Worm (Caenorhabditis elegans) whole organism, L3 larva: ENCODE measurements around the gene ncr-2.

Experiments
- R02D3.7 ChIP-seq: fragments of 150-350 bp; optimal IDR thresholded peaks from 2 replicates; lab custom pipeline; 2014; ENCODE audit warnings: missing biosample characterization, missing genetic modification characterization
- ZK546.5 ChIP-seq: sonication (generic microtip); optimal IDR thresholded peaks from 2 replicates; lab custom pipeline; 2017; ENCODE audit warnings: missing biosample characterization, missing genetic modification characterization
- aly-2 ChIP-seq: fragments of 150-350 bp; optimal IDR thresholded peaks from 2 replicates; lab custom pipeline; 2014; ENCODE audit warnings: missing biosample characterization, missing genetic modification characterization
- ama-1 ChIP-seq: fragments of 150-350 bp; optimal IDR thresholded peaks from 2 replicates; lab custom pipeline; 2018
- ceh-9 ChIP-seq: sonication (generic microtip); optimal IDR thresholded peaks from 2 replicates; lab custom pipeline; 2018; ENCODE audit warnings: missing biosample characterization, missing genetic modification characterization
- daf-12 ChIP-seq: fragments of 150-350 bp; optimal IDR thresholded peaks from 2 replicates; lab custom pipeline; 2014; ENCODE audit warnings: missing biosample characterization, missing genetic modification reagents, missing genetic modification characterization
- elt-1 ChIP-seq: fragments of 150-350 bp; optimal IDR thresholded peaks from 2 replicates; lab custom pipeline; 2014; ENCODE audit warnings: missing biosample characterization, missing genetic modification characterization
- elt-2 ChIP-seq: sonication (generic microtip); optimal IDR thresholded peaks from 2 replicates; lab custom pipeline; 2016; ENCODE audit warnings: missing genetic modification reagents, mild to moderate bottlenecking, missing genetic modification characterization, missing compliant biosample characterization
- fkh-10 ChIP-seq: sonication (generic microtip); optimal IDR thresholded peaks from 2 replicates; lab custom pipeline; 2017; ENCODE audit warnings: missing biosample characterization, missing genetic modification reagents, missing genetic modification characterization
- fkh-2 ChIP-seq: fragments of 150-350 bp; optimal IDR thresholded peaks from 2 replicates; lab custom pipeline; 2014; ENCODE audit warnings: missing biosample characterization, missing genetic modification reagents, missing genetic modification characterization
- hmg-11 ChIP-seq: sonication (generic microtip); optimal IDR thresholded peaks from 2 replicates; lab custom pipeline; 2016; ENCODE audit warnings: missing genetic modification characterization, missing compliant biosample characterization
- jun-1 ChIP-seq: fragments of 150-350 bp; optimal IDR thresholded peaks from 2 replicates; lab custom pipeline; 2014; ENCODE audit warnings: missing biosample characterization, missing genetic modification reagents, missing genetic modification characterization
- lin-15B ChIP-seq: fragments of 150-350 bp; optimal IDR thresholded peaks from 2 replicates; lab custom pipeline; 2014; ENCODE audit warnings: missing biosample characterization, missing genetic modification characterization
- lin-39 ChIP-seq: fragments of 150-350 bp; optimal IDR thresholded peaks from 2 replicates; lab custom pipeline; 2018; ENCODE audit warnings: missing biosample characterization, missing genetic modification reagents, missing genetic modification characterization
- lsy-12 ChIP-seq: sonication (generic microtip); optimal IDR thresholded peaks from 2 replicates; lab custom pipeline; 2016; ENCODE audit warnings: mild to moderate bottlenecking, missing genetic modification characterization, missing compliant biosample characterization
- mdl-1 ChIP-seq: fragments of 150-350 bp; optimal IDR thresholded peaks from 2 replicates; lab custom pipeline; 2014; ENCODE audit warnings: missing biosample characterization, missing genetic modification characterization
- mml-1 ChIP-seq: fragments of 150-350 bp; sonication (generic microtip); optimal IDR thresholded peaks from 3 replicates; lab custom pipeline; 2014; ENCODE audit warnings: missing biosample characterization, missing genetic modification characterization
- nfya-1 ChIP-seq: sonication (generic microtip); optimal IDR thresholded peaks from 2 replicates; lab custom pipeline; 2017; ENCODE audit warnings: missing genetic modification characterization, mild to moderate bottlenecking, missing compliant biosample characterization, antibody characterized with exemption, moderate library complexity; ENCODE audit not compliant: insufficient read depth
- nhr-11 ChIP-seq: fragments of 150-350 bp; optimal IDR thresholded peaks from 2 replicates; lab custom pipeline; 2014; ENCODE audit warnings: missing biosample characterization, missing genetic modification characterization
- nhr-12 ChIP-seq: fragments of 150-350 bp; optimal IDR thresholded peaks from 2 replicates; lab custom pipeline; 2014; ENCODE audit warnings: missing biosample characterization, missing genetic modification characterization
- nhr-23 ChIP-seq: fragments of 150-350 bp; optimal IDR thresholded peaks from 2 replicates; lab custom pipeline; 2014; ENCODE audit warnings: missing biosample characterization, missing genetic modification reagents, missing genetic modification characterization
- nhr-237 ChIP-seq: fragments of 150-350 bp; optimal IDR thresholded peaks from 2 replicates; lab custom pipeline; 2014; ENCODE audit warnings: missing biosample characterization, missing genetic modification characterization
- nhr-25 ChIP-seq: sonication (generic microtip); optimal IDR thresholded peaks from 2 replicates; lab custom pipeline; 2017; ENCODE audit warnings: missing biosample characterization, missing genetic modification characterization
- nhr-28 ChIP-seq: fragments of 150-350 bp; optimal IDR thresholded peaks from 2 replicates; lab custom pipeline; 2014; ENCODE audit warnings: missing biosample characterization, missing genetic modification characterization
- nhr-67 ChIP-seq: fragments of 150-350 bp; optimal IDR thresholded peaks from 2 replicates; lab custom pipeline; 2014; ENCODE audit warnings: missing biosample characterization, missing genetic modification characterization
- nhr-77 ChIP-seq: fragments of 150-350 bp; optimal IDR thresholded peaks from 2 replicates; lab custom pipeline; 2014; ENCODE audit warnings: missing biosample characterization, missing genetic modification characterization
- pha-4 ChIP-seq: fragments of 150-350 bp; optimal IDR thresholded peaks from 2 replicates; lab custom pipeline; 2014; ENCODE audit warnings: missing biosample characterization, missing genetic modification reagents, missing genetic modification characterization
- pqm-1 ChIP-seq: fragments of 150-350 bp; optimal IDR thresholded peaks from 2 replicates; lab custom pipeline; 2017; ENCODE audit warnings: missing biosample characterization, missing genetic modification characterization, inconsistent platforms
- skn-1 ChIP-seq: fragments of 150-350 bp; optimal IDR thresholded peaks from 2 replicates; lab custom pipeline; 2014; ENCODE audit warnings: missing biosample characterization, missing genetic modification characterization
- snpc-4 ChIP-seq: fragments of 150-350 bp; optimal IDR thresholded peaks from 2 replicates; lab custom pipeline; 2014; ENCODE audit warnings: missing biosample characterization, missing genetic modification characterization
- tbx-2 ChIP-seq: sonication (generic microtip); optimal IDR thresholded peaks from 2 replicates; lab custom pipeline; 2016; ENCODE audit warnings: mild to moderate bottlenecking, missing genetic modification characterization, missing compliant biosample characterization
- zag-1 ChIP-seq: fragments of 150-350 bp; optimal IDR thresholded peaks from 2 replicates; lab custom pipeline; 2014; ENCODE audit warnings: missing biosample characterization, missing genetic modification characterization
- ztf-11 ChIP-seq: fragments of 150-350 bp; optimal IDR thresholded peaks from 2 replicates; lab custom pipeline; 2014; ENCODE audit warnings: missing biosample characterization, missing genetic modification characterization
- ztf-4 ChIP-seq: fragments of 150-350 bp; optimal IDR thresholded peaks from 2 replicates; lab custom pipeline; 2014; ENCODE audit warnings: missing biosample characterization, missing genetic modification characterization

The ncr-2 gene

DNA sequence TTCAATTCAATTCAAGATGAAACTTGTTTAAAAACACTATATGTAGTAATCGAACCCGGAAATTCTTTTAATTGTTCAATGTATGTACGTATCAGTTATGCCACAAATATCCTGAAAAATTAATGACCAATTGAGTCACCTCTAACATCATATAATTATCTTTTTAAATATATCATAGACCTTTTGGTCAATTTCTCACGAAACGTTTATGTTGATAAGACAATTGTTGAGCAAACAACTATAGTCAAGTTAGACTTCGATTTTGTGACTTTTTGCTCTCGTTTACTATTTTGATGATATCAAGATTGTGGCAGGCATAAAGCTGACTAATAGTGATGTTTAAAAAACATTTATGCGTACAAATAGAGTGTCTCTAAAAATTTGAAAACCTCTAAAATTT lies 17.9 kb upstream of the ncr-2 start:
- TF ChIP-seq pqm-1 (tag; lab: Kevin White, UChicago) (peak; percentile 83), elt-2 (tag; lab: Kevin White, UChicago) (peak; percentile 57), nhr-237 (tag; lab: Kevin White, UChicago) (no peak), nhr-11 (tag; lab: Kevin White, UChicago) (no peak)

ce11 chrIII:8240948-8241347 lies 17.2 kb upstream of the ncr-2 start:
- TF ChIP-seq snpc-4 (no peak), ztf-11 (tag; lab: Kevin White, UChicago) (no peak), ZK546.5 (tag; lab: Kevin White, UChicago) (no peak), nhr-25 (tag; lab: Kevin White, UChicago) (no peak), aly-2 (no peak), pqm-1 (tag; lab: Kevin White, UChicago) (no peak), nhr-237 (tag; lab: Kevin White, UChicago) (no peak), ztf-4 (tag; lab: Kevin White, UChicago) (no peak), nhr-67 (no peak), mml-1 (no peak), elt-1 (no peak), lin-39 (no peak), fkh-10 (no peak), nhr-28 (tag; lab: Kevin White, UChicago) (no peak), nhr-12 (tag; lab: Kevin White, UChicago) (no peak), ceh-9 (no peak), fkh-2 (tag; lab: Kevin White, UChicago) (no peak), ama-1 (lab: Kevin White, UChicago) (no peak)

DNA sequence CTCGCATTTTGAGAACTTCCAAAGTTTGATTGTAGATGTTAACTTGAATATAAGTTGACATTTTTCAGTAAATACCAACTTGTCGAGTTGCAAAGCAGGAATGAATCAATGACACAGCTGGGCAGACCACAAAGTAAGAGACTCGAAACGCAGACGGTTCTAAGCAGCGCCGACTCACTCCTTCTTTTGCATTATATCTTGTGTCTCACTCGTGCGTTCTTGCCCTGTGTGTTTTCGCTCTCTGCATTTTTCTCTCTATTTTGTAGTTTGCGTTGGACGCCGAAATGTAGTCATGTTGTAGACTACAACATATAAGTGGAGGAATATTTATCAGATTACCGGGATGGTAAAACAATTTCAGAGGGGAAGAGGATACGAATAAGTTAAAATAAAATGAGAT lies 15.3 kb upstream of the ncr-2 start, which contains the start of gene C02F5.12:
C02F5.12 (minus strand) TSS at position 221 of the 400 bp plus-strand sequence.
- TF ChIP-seq tbx-2 (tag; lab: Kevin White, UChicago) (no peak), ama-1 (lab: Kevin White, UChicago) (peak; percentile 80), lin-15B (tag; lab: Kevin White, UChicago) (no peak), nhr-11 (tag; lab: Kevin White, UChicago) (no peak), nhr-25 (tag; lab: Kevin White, UChicago) (peak; percentile 26), nhr-77 (tag; lab: Kevin White, UChicago) (no peak), nhr-237 (tag; lab: Kevin White, UChicago) (no peak), R02D3.7 (tag; lab: Kevin White, UChicago) (no peak), pha-4 (tag; lab: Kevin White, UChicago) (peak; percentile 72), nfya-1 (peak; percentile 59), jun-1 (tag; lab: Kevin White, UChicago) (no peak), lsy-12 (tag; lab: Kevin White, UChicago) (peak; percentile 4), hmg-11 (tag; lab: Kevin White, UChicago) (peak; percentile 24), ztf-11 (tag; lab: Kevin White, UChicago) (no peak), nhr-23 (peak; percentile 17), mdl-1 (no peak), pqm-1 (tag; lab: Kevin White, UChicago) (peak; percentile 22), elt-2 (tag; lab: Kevin White, UChicago) (peak; percentile 43), snpc-4 (no peak)
- TF ChIP-seq, all 47 proteins: peak for 9

- TF ChIP-seq ztf-4 (tag; lab: Kevin White, UChicago) (no peak), snpc-4 (no peak), fkh-10 (no peak), nfya-1 (peak; percentile 36), lin-15B (tag; lab: Kevin White, UChicago) (peak; percentile 27), pha-4 (tag; lab: Kevin White, UChicago) (peak; percentile 5), tbx-2 (tag; lab: Kevin White, UChicago) (no peak), skn-1 (tag; lab: Kevin White, UChicago) (peak; percentile 44), mml-1 (no peak), jun-1 (tag; lab: Kevin White, UChicago) (no peak), fkh-2 (tag; lab: Kevin White, UChicago) (no peak), ceh-9 (no peak), mdl-1 (no peak)
- TF ChIP-seq, all 47 proteins: peak for 4
Observed at ce11 chrIII:8244052-8244451, 14.1 kb upstream of the ncr-2 start, which contains the start of the genes pbs-6 and cids-1. Gene pbs-6 (minus strand): TSS chrIII:8244092. Gene cids-1 (plus strand): TSS chrIII:8244445.

DNA sequence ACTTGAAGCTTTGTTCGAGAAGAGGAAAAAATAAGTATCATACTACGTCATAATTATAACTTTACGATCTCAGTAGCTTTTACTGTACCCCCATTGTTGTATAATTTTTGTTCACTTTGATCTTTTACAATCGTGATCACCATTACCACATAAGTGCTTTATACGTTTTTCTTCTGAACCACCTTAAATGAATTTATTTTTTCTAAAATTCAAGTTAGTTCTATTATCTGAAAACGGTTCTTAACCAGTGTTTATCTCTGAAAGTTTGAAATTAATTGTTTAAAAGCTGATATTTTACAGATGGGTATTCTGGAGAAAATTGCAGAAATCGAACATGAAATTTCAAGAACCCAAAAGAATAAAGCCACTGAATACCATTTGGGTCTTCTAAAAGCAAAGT lies 12.6 kb upstream of the ncr-2 start, which contains the start of gene C02F5.3:
C02F5.3 (plus strand) TSS at position 301 of the 400 bp plus-strand sequence.
- no peak for TF ChIP-seq daf-12 (tag; lab: Kevin White, UChicago)
- TF ChIP-seq zag-1 (tag; lab: Kevin White, UChicago), result no peak
- no peak for TF ChIP-seq pqm-1 (tag; lab: Kevin White, UChicago)
- TF ChIP-seq ztf-11 (tag; lab: Kevin White, UChicago), result no peak
- TF ChIP-seq fkh-2 (tag; lab: Kevin White, UChicago), result no peak
- no peak for TF ChIP-seq nhr-25 (tag; lab: Kevin White, UChicago)
- no peak for TF ChIP-seq tbx-2 (tag; lab: Kevin White, UChicago)
- no peak for TF ChIP-seq ama-1 (lab: Kevin White, UChicago)
- TF ChIP-seq nhr-12 (tag; lab: Kevin White, UChicago), result no peak
- no peak for TF ChIP-seq hmg-11 (tag; lab: Kevin White, UChicago)
- TF ChIP-seq, all 47 proteins: peak for 0
